Worm (Caenorhabditis elegans) whole organism, L2 larva: ENCODE results near the gene F45E1.2.

Experiments used
- R02D3.7 ChIP-seq: fragments of 150-350 bp; optimal IDR thresholded peaks from 2 replicates; lab custom pipeline; 2014; ENCODE audit warnings: missing biosample characterization, missing genetic modification characterization
- alr-1 ChIP-seq: fragments of 150-350 bp; optimal IDR thresholded peaks from 2 replicates; lab custom pipeline; 2014; ENCODE audit warnings: missing biosample characterization, missing genetic modification characterization
- elt-3 ChIP-seq: sonication (generic microtip); optimal IDR thresholded peaks from 2 replicates; lab custom pipeline; 2017; ENCODE audit warnings: missing biosample characterization, missing genetic modification characterization
- fos-1 ChIP-seq: fragments of 150-350 bp; optimal IDR thresholded peaks from 2 replicates; lab custom pipeline; 2014; ENCODE audit warnings: missing biosample characterization, missing genetic modification characterization
- nhr-11 ChIP-seq: fragments of 150-350 bp; optimal IDR thresholded peaks from 2 replicates; lab custom pipeline; 2014; ENCODE audit warnings: missing biosample characterization, missing genetic modification characterization
- nhr-77 ChIP-seq: fragments of 150-350 bp; optimal IDR thresholded peaks from 2 replicates; lab custom pipeline; 2014; ENCODE audit warnings: missing biosample characterization, missing genetic modification characterization
- sma-9 ChIP-seq, 2 experiments: fragments of 150-350 bp in 1 of 2; sonication (generic microtip) in 1 of 2; optimal IDR thresholded peaks; 2 replicates each; lab custom pipeline; 2014 to 2016; ENCODE audit warnings: missing genetic modification characterization in 2 of 2, mild to moderate bottlenecking in 1 of 2, missing biosample characterization in 1 of 2, missing compliant biosample characterization in 1 of 2, missing genetic modification reagents in 1 of 2, moderate library complexity in 1 of 2
- snpc-4 ChIP-seq: fragments of 150-350 bp; optimal IDR thresholded peaks from 2 replicates; lab custom pipeline; 2014; ENCODE audit warnings: missing biosample characterization, missing genetic modification characterization
- unc-39 ChIP-seq: fragments of 150-350 bp; optimal IDR thresholded peaks from 2 replicates; lab custom pipeline; 2014; ENCODE audit warnings: missing biosample characterization, missing genetic modification characterization

ce11 chrX:8030032-8030431, 26.5 kb downstream of the F45E1.2 start:
- TF ChIP-seq alr-1 (tag; lab: Kevin White, UChicago) (no peak), sma-9 (GFP tag; optimal IDR thresholded peaks at IDR 0.05; lab: Kevin White, UChicago) (no peak), sma-9 (tag; optimal IDR thresholded peaks at IDR 0.05; lab: Kevin White, UChicago) (no peak), elt-3 (no peak), R02D3.7 (tag; lab: Kevin White, UChicago) (no peak), snpc-4 (no peak), fos-1 (tag; lab: Kevin White, UChicago) (no peak), nhr-77 (tag; lab: Kevin White, UChicago) (no peak), unc-39 (tag; lab: Kevin White, UChicago) (no peak), nhr-11 (tag; lab: Kevin White, UChicago) (no peak)
